Fruit fly (Drosophila melanogaster) whole organism, wandering third instar larva: ENCODE results near the gene CG10466.

ENCODE experiments used
- CG9705 ChIP-seq: fragments of 200-800 bp; sonication (Bioruptor generic); optimal IDR thresholded peaks from 2 replicates; lab custom pipeline; 2018; ENCODE audit warnings: missing biosample characterization, mild to moderate bottlenecking, missing genetic modification characterization
- HLH106 ChIP-seq: fragments of 200-800 bp; optimal IDR thresholded peaks from 3 replicates; lab custom pipeline; 2019; ENCODE audit warnings: missing biosample characterization, mild to moderate bottlenecking, missing genetic modification characterization, moderate library complexity
- Hnf4 ChIP-seq: fragments of 200-800 bp; sonication (Bioruptor generic); optimal IDR thresholded peaks from 2 replicates; lab custom pipeline; 2016; ENCODE audit warnings: missing biosample characterization, mild to moderate bottlenecking, missing genetic modification characterization
- OdsH ChIP-seq: fragments of 200-800 bp; sonication (Bioruptor generic); optimal IDR thresholded peaks from 2 replicates; lab custom pipeline; 2016; ENCODE audit warnings: missing biosample characterization, mild to moderate bottlenecking, missing genetic modification characterization
- Sp1 ChIP-seq: fragments of 200-800 bp; sonication (Bioruptor generic); optimal IDR thresholded peaks from 3 replicates; lab custom pipeline; 2019; ENCODE audit warnings: missing biosample characterization, mild to moderate bottlenecking, missing genetic modification characterization, moderate library complexity
- br ChIP-seq: fragments of 200-800 bp; sonication (Bioruptor generic); optimal IDR thresholded peaks from 2 replicates; lab custom pipeline; 2016; ENCODE audit warnings: missing biosample characterization, missing genetic modification characterization
- dl ChIP-seq, 2 experiments: fragments of 175-275, 200-275 bp in 1 of 2; fragments of 200-275 bp in 1 of 2; sonication (Bioruptor generic); optimal IDR thresholded peaks; lab custom pipeline; 2018; ENCODE audit warnings: mild to moderate bottlenecking in 2 of 2, missing biosample characterization in 2 of 2, missing genetic modification characterization in 2 of 2, moderate library complexity in 2 of 2; ENCODE audit not compliant: partially characterized antibody in 2 of 2, insufficient read depth in 1 of 2
- dmrt93B ChIP-seq: fragments of 200-800 bp; sonication (Bioruptor generic); optimal IDR thresholded peaks from 2 replicates; lab custom pipeline; 2018; ENCODE audit warnings: missing biosample characterization, mild to moderate bottlenecking, missing genetic modification characterization
- ey ChIP-seq: fragments of 200-800 bp; sonication (Bioruptor generic); optimal IDR thresholded peaks from 2 replicates; lab custom pipeline; 2016; ENCODE audit warnings: missing biosample characterization, missing genetic modification characterization
- fru ChIP-seq: fragments of 200-800 bp; sonication (Bioruptor generic); optimal IDR thresholded peaks from 3 replicates; lab custom pipeline; 2016; ENCODE audit warnings: missing biosample characterization, mild to moderate bottlenecking, missing genetic modification characterization
- h ChIP-seq: fragments of 200-800 bp; sonication (Bioruptor generic); optimal IDR thresholded peaks from 3 replicates; lab custom pipeline; 2016; ENCODE audit warnings: missing biosample characterization, mild to moderate bottlenecking, missing genetic modification characterization
- pan ChIP-seq: fragments of >200 bp; optimal IDR thresholded peaks from 2 replicates; lab custom pipeline; 2017
- sage ChIP-seq: fragments of 200-800 bp; sonication (Bioruptor generic); optimal IDR thresholded peaks from 2 replicates; lab custom pipeline; 2016; ENCODE audit warnings: missing biosample characterization, mild to moderate bottlenecking, missing genetic modification characterization

- TF ChIP-seq CG9705: no peak
- TF ChIP-seq sage (GFP tag; lab: Kevin White, UChicago): no peak
- TF ChIP-seq fru (GFP tag; lab: Kevin White, UChicago): no peak
- TF ChIP-seq Hnf4 (GFP tag; lab: Kevin White, UChicago): no peak
- TF ChIP-seq h: no peak
- TF ChIP-seq Sp1: no peak
- TF ChIP-seq dl (GFP tag; optimal IDR thresholded peaks at IDR 0.05; lab: Kevin White, UChicago; ENCODE audit: insufficient read depth in 1 of 2, partially characterized antibody in 2 of 2): no peak
- TF ChIP-seq HLH106: no peak
- no peak for TF ChIP-seq dmrt93B (GFP tag; lab: Kevin White, UChicago)
- no peak for TF ChIP-seq pan
- no peak for TF ChIP-seq br
- no peak for TF ChIP-seq ey
- no peak for TF ChIP-seq OdsH (GFP tag; lab: Kevin White, UChicago)
These were observed 41.3 kb upstream of the CG10466 start for dm6 chr2L:19750571-19750970.
